Fruit fly (Drosophila melanogaster): ENCODE data around the gene CG5171.

- TF ChIP-seq Abd-B (GFP tag; optimal IDR thresholded peaks at IDR 0.05), result no peak
- no peak for TF ChIP-seq Dif (GFP tag; optimal IDR thresholded peaks at IDR 0.05; ENCODE audit: partially characterized antibody)
- TF ChIP-seq Dfd (GFP tag; optimal IDR thresholded peaks at IDR 0.05), result no peak
- no peak for TF ChIP-seq psq (GFP tag; optimal IDR thresholded peaks at IDR 0.05)
- TF ChIP-seq Hnf4 (GFP tag; optimal IDR thresholded peaks at IDR 0.05), result no peak
- TF ChIP-seq pan (optimal IDR thresholded peaks at IDR 0.05), result no peak
- no peak for TF ChIP-seq h (GFP tag; optimal IDR thresholded peaks at IDR 0.05)
- no peak for TF ChIP-seq Myc (optimal IDR thresholded peaks at IDR 0.05)
- TF ChIP-seq GATAd (GFP tag; optimal IDR thresholded peaks at IDR 0.05), result no peak
Measured at dm6 chr2L:7427786-7428137, 26.6 kb downstream of the CG5171 start.
